Fruit fly (Drosophila melanogaster) whole organism, embryonic: Measurements from ENCODE around the gene CG1024.

Source experiments
- Atf-2 ChIP-seq: fragments of 200-800 bp; sonication (Bioruptor generic); optimal IDR thresholded peaks from 2 replicates; lab custom pipeline; 2016; ENCODE audit warnings: missing biosample characterization, missing genetic modification characterization
- Bgb ChIP-seq: fragments of 200-800 bp; sonication (Bioruptor generic); IDR thresholded peaks from 2 replicates; pipeline ENCODE4 v1.3.6; 2022; ENCODE audit warnings: missing biosample characterization, missing genetic modification characterization; ENCODE audit not compliant: partially characterized antibody
- C15 ChIP-seq: fragments of 200-800 bp; sonication (Bioruptor generic); IDR thresholded peaks from 3 replicates; pipeline ENCODE4 v1.3.6; 2022; ENCODE audit warnings: missing biosample characterization, missing genetic modification characterization
- CG11093 ChIP-seq: fragments of 200-800 bp; sonication (Bioruptor generic); IDR thresholded peaks from 3 replicates; pipeline ENCODE4 v1.3.6; 2022; ENCODE audit warnings: missing biosample characterization, missing genetic modification characterization
- CG12219 ChIP-seq: fragments of 200-800 bp; sonication (Bioruptor generic); optimal IDR thresholded peaks from 3 replicates; lab custom pipeline; 2018; ENCODE audit warnings: missing biosample characterization, mild to moderate bottlenecking, missing genetic modification characterization
- CG13424 ChIP-seq: fragments of 200-800 bp; sonication (Bioruptor generic); optimal IDR thresholded peaks from 2 replicates; lab custom pipeline; 2019; ENCODE audit warnings: missing biosample characterization, mild to moderate bottlenecking, missing genetic modification characterization, moderate library complexity
- CG14710 ChIP-seq: fragments of 200-800 bp; sonication (Bioruptor generic); optimal IDR thresholded peaks from 3 replicates; lab custom pipeline; 2019; ENCODE audit warnings: missing biosample characterization, mild to moderate bottlenecking, missing genetic modification characterization, moderate library complexity
- CG15601 ChIP-seq: fragments of 200-800 bp; sonication (Bioruptor generic); optimal IDR thresholded peaks from 3 replicates; lab custom pipeline; 2019; ENCODE audit warnings: missing biosample characterization, mild to moderate bottlenecking, missing genetic modification characterization, moderate library complexity
- CG15696 ChIP-seq: fragments of 200-800 bp; sonication (Bioruptor generic); optimal IDR thresholded peaks from 2 replicates; lab custom pipeline; 2019; ENCODE audit warnings: missing biosample characterization, mild to moderate bottlenecking, missing genetic modification characterization, moderate library complexity
- CG16863 ChIP-seq: fragments of 200-800 bp; sonication (Bioruptor generic); optimal IDR thresholded peaks from 3 replicates; lab custom pipeline; 2016; ENCODE audit warnings: missing biosample characterization, missing genetic modification characterization
- CG17802 ChIP-seq: fragments of 200-800 bp; sonication (Bioruptor generic); optimal IDR thresholded peaks from 2 replicates; lab custom pipeline; 2018; ENCODE audit warnings: missing biosample characterization, mild to moderate bottlenecking, missing genetic modification characterization, moderate library complexity
- CG18011 ChIP-seq: fragments of 200-800 bp; sonication (Bioruptor generic); optimal IDR thresholded peaks from 2 replicates; lab custom pipeline; 2017; ENCODE audit warnings: missing biosample characterization, missing genetic modification characterization, mild to moderate bottlenecking, moderate library complexity, missing genotype
- CG18599 ChIP-seq: fragments of 200-800 bp; sonication (Bioruptor generic); optimal IDR thresholded peaks from 3 replicates; lab custom pipeline; 2017; ENCODE audit warnings: missing biosample characterization, missing genetic modification characterization, mild to moderate bottlenecking, moderate library complexity, missing genetic modification reagents
- CG31365 ChIP-seq: fragments of 200-800 bp; sonication (Bioruptor generic); optimal IDR thresholded peaks from 2 replicates; lab custom pipeline; 2018; ENCODE audit warnings: missing biosample characterization, mild to moderate bottlenecking, missing genetic modification characterization
- CG32772 ChIP-seq: fragments of 200-800 bp; sonication (Bioruptor generic); IDR thresholded peaks from 2 replicates; pipeline ENCODE4 v1.3.6; 2022; ENCODE audit warnings: missing biosample characterization, missing genetic modification characterization
- CG34224 ChIP-seq: fragments of 200-800 bp; sonication (Bioruptor generic); IDR thresholded peaks from 3 replicates; pipeline ENCODE4 v1.3.6; 2022; ENCODE audit warnings: missing biosample characterization, missing genetic modification characterization; ENCODE audit not compliant: partially characterized antibody
- CG3726 ChIP-seq: fragments of 200-800 bp; sonication (Bioruptor generic); IDR thresholded peaks from 3 replicates; pipeline ENCODE4, ENCODE4 v1.3.6; 2022; ENCODE audit warnings: missing biosample characterization, missing genetic modification characterization
- CG5953 ChIP-seq: fragments of 200-800 bp; sonication (Bioruptor generic); IDR thresholded peaks from 2 replicates; pipeline ENCODE4 v1.3.6; 2022; ENCODE audit warnings: missing biosample characterization, missing genetic modification characterization
- CG7372 ChIP-seq: fragments of 200-800 bp; sonication (Bioruptor generic); IDR thresholded peaks from 2 replicates; pipeline ENCODE4 v1.3.6; 2022; ENCODE audit warnings: missing biosample characterization, missing genetic modification characterization
- CG7987 ChIP-seq: fragments of 200-800 bp; sonication (Bioruptor generic); optimal IDR thresholded peaks from 2 replicates; lab custom pipeline; 2018; ENCODE audit warnings: missing biosample characterization, mild to moderate bottlenecking, missing genetic modification characterization, moderate library complexity
- CG9215 ChIP-seq: fragments of 200-800 bp; sonication (Bioruptor generic); IDR thresholded peaks from 2 replicates; pipeline ENCODE4 v1.3.6; 2022; ENCODE audit warnings: missing biosample characterization, missing genetic modification characterization
- CG9609 ChIP-seq: fragments of 200-800 bp; sonication (Bioruptor generic); optimal IDR thresholded peaks from 3 replicates; lab custom pipeline; 2016; ENCODE audit warnings: missing biosample characterization, missing genetic modification characterization
- Dll ChIP-seq: fragments of 200-800 bp; sonication (Bioruptor generic); IDR thresholded peaks from 4 replicates; pipeline ENCODE4 v1.3.6; 2022; ENCODE audit warnings: missing biosample characterization, missing genetic modification characterization; ENCODE audit not compliant: partially characterized antibody
- Drgx ChIP-seq: fragments of 200-800 bp; sonication (Bioruptor generic); IDR thresholded peaks from 2 replicates; pipeline ENCODE4 v1.3.6; 2022; ENCODE audit warnings: missing biosample characterization, missing genetic modification characterization
- Lpt ChIP-seq: fragments of >200 bp; optimal IDR thresholded peaks from 2 replicates; lab custom pipeline; 2018; ENCODE audit warnings: missing biosample characterization, missing genetic modification characterization
- Max ChIP-seq: fragments of 200-800 bp; sonication (Bioruptor generic); optimal IDR thresholded peaks from 2 replicates; lab custom pipeline; 2016; ENCODE audit warnings: missing biosample characterization, mild to moderate bottlenecking, missing genetic modification characterization
- Mes4 ChIP-seq: fragments of 200-800 bp; sonication (Bioruptor generic); optimal IDR thresholded peaks from 2 replicates; lab custom pipeline; 2016; ENCODE audit warnings: missing biosample characterization, missing genetic modification characterization
- NC2β ChIP-seq: fragments of 200-800 bp; sonication (Bioruptor generic); optimal IDR thresholded peaks from 2 replicates; lab custom pipeline; 2016; ENCODE audit warnings: missing biosample characterization, missing genetic modification characterization
- NK7.1 ChIP-seq: fragments of 200-800 bp; sonication (Bioruptor generic); optimal IDR thresholded peaks from 3 replicates; lab custom pipeline; 2016; ENCODE audit warnings: missing biosample characterization, missing genetic modification characterization
- Nf-YC ChIP-seq: fragments of 200-800 bp; optimal IDR thresholded peaks from 3 replicates; lab custom pipeline; 2019; ENCODE audit warnings: missing biosample characterization, mild to moderate bottlenecking, missing genetic modification characterization, moderate library complexity
- Opbp ChIP-seq: fragments of 200-800 bp; sonication (Bioruptor generic); IDR thresholded peaks from 3 replicates; pipeline ENCODE4 v1.3.6; 2022; ENCODE audit warnings: missing biosample characterization, missing genetic modification characterization; ENCODE audit not compliant: partially characterized antibody
- TFAM ChIP-seq: fragments of 200-800 bp; sonication (Bioruptor generic); optimal IDR thresholded peaks from 2 replicates; lab custom pipeline; 2017; ENCODE audit warnings: missing biosample characterization, missing genetic modification characterization, inconsistent platforms
- Vsx1 ChIP-seq: fragments of 200-800 bp; sonication (Bioruptor generic); optimal IDR thresholded peaks from 2 replicates; lab custom pipeline; 2017; ENCODE audit warnings: missing biosample characterization, mild to moderate bottlenecking, missing genetic modification characterization, missing genetic modification reagents
- YL-1 ChIP-seq: fragments of 200-800 bp; sonication (Bioruptor generic); optimal IDR thresholded peaks from 3 replicates; lab custom pipeline; 2017; ENCODE audit warnings: missing biosample characterization, mild to moderate bottlenecking, missing genetic modification characterization
- bsh ChIP-seq, 2 experiments: fragments of 200-800 bp; sonication (Bioruptor generic); optimal IDR thresholded peaks; 2 replicates each; lab custom pipeline; 2017 to 2018; ENCODE audit warnings: mild to moderate bottlenecking in 2 of 2, missing biosample characterization in 2 of 2, missing genetic modification characterization in 2 of 2, moderate library complexity in 1 of 2
- crp ChIP-seq, 2 experiments: fragments of 200-800 bp; sonication (Bioruptor generic); optimal IDR thresholded peaks; 2 replicates in 1 of 2; 3 replicates in 1 of 2; lab custom pipeline; 2017; ENCODE audit warnings: missing biosample characterization in 2 of 2, missing genetic modification characterization in 2 of 2, mild to moderate bottlenecking in 1 of 2, moderate library complexity in 1 of 2
- dysf ChIP-seq: fragments of 200-800 bp; sonication (Bioruptor generic); IDR thresholded peaks from 3 replicates; pipeline ENCODE4 v1.3.6; 2022; ENCODE audit warnings: missing biosample characterization, missing genetic modification characterization
- ewg ChIP-seq: fragments of 200-800 bp; sonication (Bioruptor generic); optimal IDR thresholded peaks from 3 replicates; lab custom pipeline; 2017; ENCODE audit warnings: mild to moderate bottlenecking, missing biosample characterization, missing genetic modification reagents, missing genetic modification characterization
- fru ChIP-seq: fragments of >200 bp; optimal IDR thresholded peaks from 2 replicates; lab custom pipeline; 2017
- ftz-f1 ChIP-seq: fragments of 200-800 bp; sonication (Bioruptor generic); optimal IDR thresholded peaks from 2 replicates; lab custom pipeline; 2016; ENCODE audit warnings: missing biosample characterization, missing genetic modification characterization
- gce ChIP-seq: fragments of 200-800 bp; sonication (Bioruptor generic); IDR thresholded peaks from 3 replicates; pipeline ENCODE4 v1.3.6; 2022; ENCODE audit warnings: missing biosample characterization, missing genetic modification characterization
- gfzf ChIP-seq: fragments of 200-800 bp; sonication (Bioruptor generic); optimal IDR thresholded peaks from 2 replicates; lab custom pipeline; 2016; ENCODE audit warnings: missing biosample characterization, mild to moderate bottlenecking, missing genetic modification characterization, moderate library complexity
- inv ChIP-seq: fragments of 200-800 bp; sonication (Bioruptor generic); IDR thresholded peaks from 2 replicates; pipeline ENCODE4 v1.3.6; 2022; ENCODE audit warnings: missing biosample characterization, missing genetic modification characterization; ENCODE audit not compliant: partially characterized antibody
- nerfin-2 ChIP-seq: fragments of 200-800 bp; sonication (Bioruptor generic); IDR thresholded peaks from 2 replicates; pipeline ENCODE4 v1.3.6; 2022; ENCODE audit warnings: missing biosample characterization, missing genetic modification characterization; ENCODE audit not compliant: partially characterized antibody
- odd ChIP-seq: fragments of 200-800 bp; sonication (Bioruptor generic); optimal IDR thresholded peaks from 2 replicates; lab custom pipeline; 2017; ENCODE audit warnings: missing biosample characterization, mild to moderate bottlenecking, missing genetic modification characterization
- org-1 ChIP-seq: fragments of 200-800 bp; sonication (Bioruptor generic); optimal IDR thresholded peaks from 2 replicates; lab custom pipeline; 2017; ENCODE audit warnings: missing biosample characterization, missing genetic modification characterization
- sens ChIP-seq: fragments of 200-800 bp; sonication (Bioruptor generic); peaks from one replicate; lab custom pipeline; 2016; ENCODE audit warnings: missing biosample characterization, missing genetic modification characterization
- tap ChIP-seq: fragments of 200-800 bp; optimal IDR thresholded peaks from 3 replicates; lab custom pipeline; 2019; ENCODE audit warnings: missing biosample characterization, mild to moderate bottlenecking, missing genetic modification characterization, moderate library complexity
- toy ChIP-seq: fragments of 200-800 bp; sonication (Bioruptor generic); IDR thresholded peaks from 2 replicates; pipeline ENCODE4 v1.3.6; 2022; ENCODE audit warnings: missing biosample characterization, missing genetic modification characterization
- vnd ChIP-seq: fragments of 200-800 bp; sonication (Bioruptor generic); IDR thresholded peaks from 3 replicates; pipeline ENCODE4 v1.3.6; 2022; ENCODE audit warnings: missing biosample characterization, missing genetic modification characterization; ENCODE audit not compliant: partially characterized antibody
- vvl ChIP-seq: fragments of 200-800 bp; sonication (Bioruptor generic); IDR thresholded peaks from 2 replicates; pipeline ENCODE4 v1.3.6; 2022; ENCODE audit warnings: missing biosample characterization, missing genetic modification characterization

Gene CG1024

DNA sequence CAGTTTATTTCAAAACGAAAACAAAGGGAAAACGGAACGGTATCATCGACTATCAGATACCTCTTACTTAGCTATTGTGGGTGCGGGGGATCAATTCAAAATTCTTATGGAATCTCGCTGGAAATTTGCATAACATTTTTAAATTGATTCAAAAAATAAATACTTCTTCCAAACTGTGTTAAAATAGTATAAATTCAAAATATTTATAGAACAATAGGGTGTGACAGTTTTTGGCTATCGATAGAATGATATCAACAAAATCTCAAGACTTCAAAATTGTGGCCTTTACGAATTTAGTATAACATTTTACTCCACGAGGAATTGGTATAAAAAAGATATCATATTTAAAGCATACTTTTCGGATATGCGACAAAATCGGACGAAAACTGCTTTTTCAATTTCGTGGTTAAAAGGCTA, 8.3 kb upstream of the CG1024 start (continued):
- no peak for TF ChIP-seq CG5953
- TF ChIP-seq CG13424 (tag; lab: Kevin White, UChicago): no peak
- peak; percentile 13 for TF ChIP-seq CG15601 (tag; lab: Kevin White, UChicago)
- TF ChIP-seq ftz-f1 (GFP tag; lab: Kevin White, UChicago): no peak
- no peak for TF ChIP-seq CG18011 (GFP tag; lab: Kevin White, UChicago)
- TF ChIP-seq YL-1 (GFP tag; lab: Kevin White, UChicago): no peak
- no peak for TF ChIP-seq CG3726 (GFP tag; lab: Robert Waterston, UW)
- TF ChIP-seq ewg (GFP tag; lab: Kevin White, UChicago): no peak
- TF ChIP-seq gce (GFP tag; lab: Robert Waterston, UW): no peak
- no peak for TF ChIP-seq Nf-YC (tag; lab: Kevin White, UChicago)
- TF ChIP-seq Vsx1 (GFP tag; lab: Kevin White, UChicago): no peak
- no peak for TF ChIP-seq CG14710 (tag; lab: Kevin White, UChicago)
- no peak for TF ChIP-seq NC2β (GFP tag; lab: Kevin White, UChicago)
- no peak for TF ChIP-seq vvl
- peak; percentile 69; the same call in 2 of the 3 replicates for TF ChIP-seq vnd (GFP tag; lab: Robert Waterston, UW)
- TF ChIP-seq Lpt: no peak
- TF ChIP-seq CG15696 (tag; lab: Kevin White, UChicago): no peak
- TF ChIP-seq C15: no peak
- no peak for TF ChIP-seq Atf-2 (GFP tag; lab: Kevin White, UChicago)
- no peak for TF ChIP-seq crp (GFP tag; optimal IDR thresholded peaks at IDR 0.05; lab: Kevin White, UChicago)
- peak; percentile 88 for TF ChIP-seq nerfin-2
- peak; percentile 50 for TF ChIP-seq CG31365 (tag; lab: Kevin White, UChicago)
- no peak for TF ChIP-seq tap (tag; lab: Kevin White, UChicago)
- peak; percentile 48 for TF ChIP-seq sens (GFP tag; lab: Kevin White, UChicago)
- no peak for TF ChIP-seq Drgx (GFP tag; lab: Robert Waterston, UW)
- TF ChIP-seq Opbp: peak; percentile 48; the same call in 1 of the 3 replicates
- no peak for TF ChIP-seq CG32772
- TF ChIP-seq NK7.1: no peak
- no peak for TF ChIP-seq toy (GFP tag; lab: Robert Waterston, UW)
- no peak for TF ChIP-seq CG11093 (GFP tag; lab: Robert Waterston, UW)
- no peak for TF ChIP-seq CG12219
- TF ChIP-seq CG17802 (tag; lab: Kevin White, UChicago): no peak
- TF ChIP-seq CG16863: no peak
- no peak for TF ChIP-seq CG9215 (GFP tag; lab: Robert Waterston, UW)
- no peak for TF ChIP-seq CG9609 (GFP tag; lab: Kevin White, UChicago)
- TF ChIP-seq TFAM: no peak
- no peak for TF ChIP-seq odd (GFP tag; lab: Kevin White, UChicago)
- TF ChIP-seq CG7987 (GFP tag; lab: Kevin White, UChicago): no peak
- TF ChIP-seq bsh (GFP tag; optimal IDR thresholded peaks at IDR 0.05; lab: Kevin White, UChicago): no peak
- TF ChIP-seq Dll (GFP tag; lab: Robert Waterston, UW): peak; percentile 70
- no peak for TF ChIP-seq CG7372 (GFP tag; lab: Robert Waterston, UW)
- no peak for TF ChIP-seq fru (lab: Kevin White, UChicago)
- TF ChIP-seq Max (GFP tag; lab: Kevin White, UChicago): no peak
- peak; percentile 28 for TF ChIP-seq gfzf
- peak; percentile 70 for TF ChIP-seq CG34224
- TF ChIP-seq org-1 (GFP tag; lab: Kevin White, UChicago): no peak
- no peak for TF ChIP-seq CG18599 (GFP tag; lab: Kevin White, UChicago)
- peak; percentile 53; the same call in 1 of the 2 replicates for TF ChIP-seq inv
- no peak for TF ChIP-seq dysf (GFP tag; lab: Robert Waterston, UW)
- TF ChIP-seq Mes4 (GFP tag; lab: Kevin White, UChicago): no peak
- peak; percentile 61 for TF ChIP-seq Bgb
